Fruit fly (Drosophila melanogaster): ENCODE measurements around the gene Cyt-c-d.

- TF ChIP-seq Sin3A (optimal IDR thresholded peaks at IDR 0.05) (no peak), psq (optimal IDR thresholded peaks at IDR 0.05) (no peak), h (optimal IDR thresholded peaks at IDR 0.05) (no peak)
Measured at dm6 chr2L:16710234-16710633, 5.5 kb upstream of the Cyt-c-d start.
